Fruit fly (Drosophila melanogaster) whole organism, embryonic: ENCODE results near the gene Cyp4ac2.
A peak's percentile ranks its signal among the peaks of the same experiment; 100 is the strongest.

Experiments
- CG10565 ChIP-seq: fragments of 200-800 bp; sonication (Bioruptor generic); optimal IDR thresholded peaks from 3 replicates; lab custom pipeline; 2016; ENCODE audit warnings: missing biosample characterization, mild to moderate bottlenecking, missing genetic modification characterization
- CG11560 ChIP-seq: fragments of 200-800 bp; sonication (Bioruptor generic); IDR thresholded peaks from 3 replicates; pipeline ENCODE4 v1.3.6; 2022; ENCODE audit warnings: missing biosample characterization, missing genetic modification characterization
- CG12219 ChIP-seq: fragments of 200-800 bp; sonication (Bioruptor generic); optimal IDR thresholded peaks from 3 replicates; lab custom pipeline; 2018; ENCODE audit warnings: missing biosample characterization, mild to moderate bottlenecking, missing genetic modification characterization
- CG1832 ChIP-seq: fragments of 200-800 bp; sonication (Bioruptor generic); optimal IDR thresholded peaks from 2 replicates; lab custom pipeline; 2017; ENCODE audit warnings: missing biosample characterization, mild to moderate bottlenecking, missing genetic modification characterization, inconsistent platforms
- CG18599 ChIP-seq: fragments of 200-800 bp; sonication (Bioruptor generic); optimal IDR thresholded peaks from 3 replicates; lab custom pipeline; 2017; ENCODE audit warnings: missing biosample characterization, missing genetic modification characterization, mild to moderate bottlenecking, moderate library complexity, missing genetic modification reagents
- CG2712 ChIP-seq: fragments of 200-800 bp; optimal IDR thresholded peaks from 3 replicates; lab custom pipeline; 2019; ENCODE audit warnings: missing biosample characterization, mild to moderate bottlenecking, missing genetic modification characterization, moderate library complexity
- CG32532 ChIP-seq: fragments of 200-800 bp; sonication (Bioruptor generic); IDR thresholded peaks from 2 replicates; pipeline ENCODE4 v1.3.6; 2022; ENCODE audit warnings: missing biosample characterization, missing genetic modification characterization
- CG4282 ChIP-seq: fragments of 200-800 bp; sonication (Bioruptor generic); optimal IDR thresholded peaks from 2 replicates; lab custom pipeline; 2016; ENCODE audit warnings: missing biosample characterization, missing genetic modification characterization
- CG5953 ChIP-seq: fragments of 200-800 bp; sonication (Bioruptor generic); IDR thresholded peaks from 2 replicates; pipeline ENCODE4 v1.3.6; 2022; ENCODE audit warnings: missing biosample characterization, missing genetic modification characterization
- CG6689 ChIP-seq: fragments of 200-800 bp; sonication (Bioruptor generic); IDR thresholded peaks from 2 replicates; pipeline ENCODE4 v1.3.6; 2022; ENCODE audit warnings: missing biosample characterization, missing genetic modification characterization
- D19A ChIP-seq: fragments of 200-800 bp; optimal IDR thresholded peaks from 3 replicates; lab custom pipeline; 2019; ENCODE audit warnings: missing biosample characterization, mild to moderate bottlenecking, missing genetic modification characterization, moderate library complexity
- Dbx ChIP-seq: fragments of 200-800 bp; sonication (Bioruptor generic); IDR thresholded peaks from 3 replicates; pipeline ENCODE4 v1.3.6; 2022; ENCODE audit warnings: missing biosample characterization, missing genetic modification characterization
- Doc2 ChIP-seq: fragments of 200-800 bp; sonication (Bioruptor generic); IDR thresholded peaks from 2 replicates; pipeline ENCODE4 v1.3.6; 2022; ENCODE audit warnings: missing biosample characterization, missing genetic modification characterization
- HmgZ ChIP-seq: fragments of 200-800 bp; sonication (Bioruptor generic); optimal IDR thresholded peaks from 2 replicates; lab custom pipeline; 2018; ENCODE audit warnings: missing biosample characterization, mild to moderate bottlenecking, missing genetic modification characterization
- Optix ChIP-seq: fragments of 200-800 bp; sonication (Bioruptor generic); IDR thresholded peaks from 3 replicates; pipeline ENCODE4 v1.3.6; 2022; ENCODE audit warnings: missing biosample characterization, missing genetic modification characterization
- Sry-β ChIP-seq: fragments of 200-800 bp; sonication (Bioruptor generic); optimal IDR thresholded peaks from 2 replicates; lab custom pipeline; 2018; ENCODE audit warnings: missing biosample characterization, mild to moderate bottlenecking, missing genetic modification characterization, moderate library complexity
- crp ChIP-seq, 2 experiments: fragments of 200-800 bp; sonication (Bioruptor generic); optimal IDR thresholded peaks; 2 replicates in 1 of 2; 3 replicates in 1 of 2; lab custom pipeline; 2017; ENCODE audit warnings: missing biosample characterization in 2 of 2, missing genetic modification characterization in 2 of 2, mild to moderate bottlenecking in 1 of 2, moderate library complexity in 1 of 2
- gsb ChIP-seq: fragments of 200-800 bp; sonication (Bioruptor generic); IDR thresholded peaks from 2 replicates; pipeline ENCODE4 v1.3.6; 2022; ENCODE audit warnings: missing biosample characterization, missing genetic modification characterization
- pita ChIP-seq: fragments of 200-800 bp; sonication (Bioruptor generic); optimal IDR thresholded peaks from 2 replicates; lab custom pipeline; 2017; ENCODE audit warnings: missing biosample characterization, mild to moderate bottlenecking, missing genetic modification characterization
- row ChIP-seq: fragments of 200-800 bp; sonication (Bioruptor generic); IDR thresholded peaks from 3 replicates; pipeline ENCODE4 v1.3.6; 2022; ENCODE audit warnings: missing biosample characterization, missing genetic modification characterization
- sc ChIP-seq, 3 experiments: fragments of >200 bp in 2 of 3; fragments of 200-800 bp in 1 of 3; sonication (Bioruptor generic) in 1 of 3; optimal IDR thresholded peaks; 2 replicates in 2 of 3; 3 replicates in 1 of 3; lab custom pipeline; 2017; ENCODE audit warnings: mild to moderate bottlenecking in 1 of 3, missing biosample characterization in 1 of 3, missing genetic modification characterization in 1 of 3, missing genetic modification reagents in 1 of 3
- tio ChIP-seq: fragments of 200-800 bp; sonication (Bioruptor generic); optimal IDR thresholded peaks from 2 replicates; lab custom pipeline; 2017; ENCODE audit warnings: missing biosample characterization, missing genetic modification characterization, inconsistent platforms
- ttk ChIP-seq: fragments of 200-800 bp; sonication (Bioruptor generic); IDR thresholded peaks from 2 replicates; pipeline ENCODE4 v2.1.2; 2022; ENCODE audit warnings: missing biosample characterization, missing genetic modification characterization
- twi ChIP-seq: fragments of 200-800 bp; optimal IDR thresholded peaks from 2 replicates; lab custom pipeline; 2019; ENCODE audit warnings: missing biosample characterization, mild to moderate bottlenecking, missing genetic modification characterization, moderate library complexity

Gene Cyp4ac2

dm6 chr2L:5314630-5315159 is 48.5 kb downstream of the Cyp4ac2 start, which contains the start of gene CG14024 (continued):
- TF ChIP-seq CG12219 = no peak
- no peak for TF ChIP-seq CG4282 (GFP tag; lab: Kevin White, UChicago)
- TF ChIP-seq D19A (tag; lab: Kevin White, UChicago) = no peak
- TF ChIP-seq pita (GFP tag; lab: Kevin White, UChicago) = no peak
- TF ChIP-seq CG1832 (GFP tag; lab: Kevin White, UChicago) = no peak
- no peak for TF ChIP-seq CG10565
- TF ChIP-seq twi = no peak
- no peak for TF ChIP-seq gsb
- no peak for TF ChIP-seq tio (GFP tag; lab: Kevin White, UChicago)
- no peak for TF ChIP-seq ttk (GFP tag; lab: Robert Waterston, UW)
- TF ChIP-seq Dbx (GFP tag; lab: Robert Waterston, UW) = peak; percentile 42; the same call in 1 of the 3 replicates
- 0 out of 3 replicates have a peak, but pooled peaks have one; percentile 6 for TF ChIP-seq row
- TF ChIP-seq CG18599 (GFP tag; lab: Kevin White, UChicago) = no peak
- TF ChIP-seq Optix = no peak
- TF ChIP-seq sc (optimal IDR thresholded peaks at IDR 0.05; lab: Kevin White, UChicago) = no peak
- TF ChIP-seq sc (GFP tag; optimal IDR thresholded peaks at IDR 0.05; lab: Kevin White, UChicago) = no peak
- no peak for TF ChIP-seq CG5953 (GFP tag; lab: Robert Waterston, UW)
- TF ChIP-seq Sry-β (GFP tag; lab: Kevin White, UChicago) = no peak
- no peak for TF ChIP-seq HmgZ (tag; lab: Kevin White, UChicago)
- no peak for TF ChIP-seq crp (GFP tag; optimal IDR thresholded peaks at IDR 0.05; lab: Kevin White, UChicago)
- peak; percentile 17; the same call in 1 of the 2 replicates for TF ChIP-seq CG6689
- no peak for TF ChIP-seq Doc2 (GFP tag; lab: Robert Waterston, UW)
- no peak for TF ChIP-seq CG11560 (tag; lab: Robert Waterston, UW)
- no peak for TF ChIP-seq CG32532
- TF ChIP-seq CG2712 (tag; lab: Kevin White, UChicago) = no peak
